Fruit fly (Drosophila melanogaster) whole organism, adult: Measurements from ENCODE around the gene CG2113.
A peak's percentile ranks its signal among the peaks of the same experiment; 100 is the strongest.

Source experiments
- CG12768 ChIP-seq: fragments of 200-800 bp; sonication (Bioruptor generic); optimal IDR thresholded peaks from 2 replicates; lab custom pipeline; 2017; ENCODE audit warnings: missing biosample characterization, missing genetic modification characterization, mild to moderate bottlenecking, moderate library complexity, missing genetic modification reagents
- CG33017 ChIP-seq: fragments of 200-800 bp; sonication (Bioruptor generic); optimal IDR thresholded peaks from 2 replicates; lab custom pipeline; 2018; ENCODE audit warnings: missing biosample characterization, mild to moderate bottlenecking, missing genetic modification characterization, moderate library complexity
- CG7045 ChIP-seq: fragments of 200-800 bp; sonication (Bioruptor generic); optimal IDR thresholded peaks from 2 replicates; lab custom pipeline; 2017; ENCODE audit warnings: missing biosample characterization, mild to moderate bottlenecking, missing genetic modification characterization
- CG7101 ChIP-seq: fragments of 200-800 bp; sonication (Bioruptor generic); optimal IDR thresholded peaks from 2 replicates; lab custom pipeline; 2018; ENCODE audit warnings: missing biosample characterization, mild to moderate bottlenecking, missing genetic modification characterization, moderate library complexity
- Clk ChIP-seq: fragments of 200-800 bp; sonication (Bioruptor generic); optimal IDR thresholded peaks from 2 replicates; lab custom pipeline; 2017; ENCODE audit warnings: missing biosample characterization, missing genetic modification characterization
- Hr96 ChIP-seq: fragments of 200-800 bp; sonication (Bioruptor generic); optimal IDR thresholded peaks from 2 replicates; lab custom pipeline; 2016; ENCODE audit warnings: missing biosample characterization, missing genetic modification characterization
- cic ChIP-seq: fragments of 200-800 bp; sonication (Bioruptor generic); optimal IDR thresholded peaks from 2 replicates; lab custom pipeline; 2017; ENCODE audit warnings: missing biosample characterization, mild to moderate bottlenecking, missing genetic modification characterization, moderate library complexity
- cnc ChIP-seq, 2 experiments: fragments of >200 bp; optimal IDR thresholded peaks; 2 replicates each; lab custom pipeline; 2017
- kay ChIP-seq: fragments of 200-800 bp; sonication (Bioruptor generic); peaks from one replicate; lab custom pipeline; 2016; ENCODE audit warnings: missing biosample characterization, missing genetic modification characterization, borderline replicate concordance
- tj ChIP-seq: fragments of 200-800 bp; sonication (Bioruptor generic); optimal IDR thresholded peaks from 3 replicates; lab custom pipeline; 2017; ENCODE audit warnings: missing biosample characterization, mild to moderate bottlenecking, missing genetic modification characterization, moderate library complexity
- toe ChIP-seq: fragments of 200-800 bp; sonication (Bioruptor generic); optimal IDR thresholded peaks from 2 replicates; lab custom pipeline; 2016; ENCODE audit warnings: missing biosample characterization, missing genetic modification characterization

- no peak for TF ChIP-seq CG33017
- TF ChIP-seq CG7101 (tag; lab: Kevin White, UChicago): no peak
- peak; percentile 84 for TF ChIP-seq CG12768 (GFP tag; lab: Kevin White, UChicago)
- TF ChIP-seq cnc (optimal IDR thresholded peaks at IDR 0.05; lab: Kevin White, UChicago): no peak
- no peak for TF ChIP-seq Hr96
- TF ChIP-seq toe: peak; percentile 23
- no peak for TF ChIP-seq Clk
- peak; percentile 68 for TF ChIP-seq kay
- no peak for TF ChIP-seq CG7045 (GFP tag; lab: Kevin White, UChicago)
- TF ChIP-seq cic: no peak
- TF ChIP-seq tj (GFP tag; lab: Kevin White, UChicago): no peak
These were observed 14.1 kb upstream of the CG2113 start, which contains the start of gene CPT2 for dm6 chr3L:2980856-2981255.
